Fruit fly (Drosophila melanogaster) whole organism, embryonic: Measurements from ENCODE around the gene NitFhit.

Source experiments
- ATbp ChIP-seq: fragments of 200-800 bp; sonication (Bioruptor generic); optimal IDR thresholded peaks from 2 replicates; lab custom pipeline; 2017; ENCODE audit warnings: missing biosample characterization, mild to moderate bottlenecking, missing genetic modification characterization, missing genetic modification reagents
- Atf6 ChIP-seq: fragments of 200-800 bp; sonication (Bioruptor generic); IDR thresholded peaks from 2 replicates; pipeline ENCODE4 v1.3.6; 2022; ENCODE audit warnings: missing biosample characterization, missing genetic modification characterization
- CG10543 ChIP-seq: fragments of 200-800 bp; sonication (Bioruptor generic); optimal IDR thresholded peaks from 3 replicates; lab custom pipeline; 2017; ENCODE audit warnings: missing biosample characterization, mild to moderate bottlenecking, missing genetic modification characterization, moderate library complexity
- CG12659 ChIP-seq: fragments of 200-800 bp; sonication (Bioruptor generic); optimal IDR thresholded peaks from 3 replicates; lab custom pipeline; 2017; ENCODE audit warnings: mild to moderate bottlenecking, missing biosample characterization, missing genetic modification reagents, missing genetic modification characterization
- CG13123 ChIP-seq: fragments of 200-800 bp; sonication (Bioruptor generic); optimal IDR thresholded peaks from 2 replicates; lab custom pipeline; 2016; ENCODE audit warnings: missing biosample characterization, missing genetic modification characterization
- CG13424 ChIP-seq: fragments of 200-800 bp; sonication (Bioruptor generic); optimal IDR thresholded peaks from 2 replicates; lab custom pipeline; 2019; ENCODE audit warnings: missing biosample characterization, mild to moderate bottlenecking, missing genetic modification characterization, moderate library complexity
- CG15073 ChIP-seq: fragments of 200-800 bp; sonication (Bioruptor generic); optimal IDR thresholded peaks from 2 replicates; lab custom pipeline; 2016; ENCODE audit warnings: missing biosample characterization, missing genetic modification characterization
- CG2202 ChIP-seq: fragments of 200-800 bp; sonication (Bioruptor generic); optimal IDR thresholded peaks from 2 replicates; lab custom pipeline; 2018; ENCODE audit warnings: missing biosample characterization, mild to moderate bottlenecking, missing genetic modification characterization
- CG2678 ChIP-seq: fragments of 200-800 bp; sonication (Bioruptor generic); optimal IDR thresholded peaks from 3 replicates; lab custom pipeline; 2019; ENCODE audit warnings: missing biosample characterization, mild to moderate bottlenecking, missing genetic modification characterization, moderate library complexity
- CG32532 ChIP-seq: fragments of 200-800 bp; sonication (Bioruptor generic); IDR thresholded peaks from 2 replicates; pipeline ENCODE4 v1.3.6; 2022; ENCODE audit warnings: missing biosample characterization, missing genetic modification characterization
- CG4854 ChIP-seq: fragments of 200-800 bp; sonication (Bioruptor generic); optimal IDR thresholded peaks from 2 replicates; lab custom pipeline; 2016; ENCODE audit warnings: missing biosample characterization, missing genetic modification characterization, inconsistent platforms
- CG6854 ChIP-seq: fragments of 200-800 bp; sonication (Bioruptor generic); optimal IDR thresholded peaks from 3 replicates; lab custom pipeline; 2017; ENCODE audit warnings: missing biosample characterization, mild to moderate bottlenecking, missing genetic modification characterization
- CG7372 ChIP-seq: fragments of 200-800 bp; sonication (Bioruptor generic); IDR thresholded peaks from 2 replicates; pipeline ENCODE4 v1.3.6; 2022; ENCODE audit warnings: missing biosample characterization, missing genetic modification characterization
- CG8388 ChIP-seq: fragments of 200-800 bp; sonication (Bioruptor generic); optimal IDR thresholded peaks from 2 replicates; lab custom pipeline; 2019; ENCODE audit warnings: missing biosample characterization, mild to moderate bottlenecking, missing genetic modification characterization, moderate library complexity
- Camta ChIP-seq: fragments of 200-800 bp; sonication (Bioruptor generic); optimal IDR thresholded peaks from 2 replicates; lab custom pipeline; 2016; ENCODE audit warnings: missing biosample characterization, missing genetic modification characterization
- CoRest ChIP-seq: fragments of 200-800 bp; sonication (Bioruptor generic); optimal IDR thresholded peaks from 3 replicates; lab custom pipeline; 2018; ENCODE audit warnings: missing biosample characterization, mild to moderate bottlenecking, missing genetic modification characterization, moderate library complexity
- Deaf1 ChIP-seq: fragments of 200-800 bp; optimal IDR thresholded peaks from 3 replicates; lab custom pipeline; 2019; ENCODE audit warnings: missing biosample characterization, mild to moderate bottlenecking, missing genetic modification characterization, moderate library complexity
- Dfd ChIP-seq, 2 experiments: fragments of >200 bp; optimal IDR thresholded peaks; 2 replicates each; lab custom pipeline; 2017; ENCODE audit warnings: missing biosample characterization in 2 of 2, missing genetic modification characterization in 2 of 2
- Gug ChIP-seq: fragments of 200-800 bp; sonication (Bioruptor generic); IDR thresholded peaks from 4 replicates; pipeline ENCODE4 v1.3.6; 2022; ENCODE audit warnings: missing biosample characterization, missing genetic modification characterization
- HLHmδ ChIP-seq: fragments of 200-800 bp; sonication (Bioruptor generic); optimal IDR thresholded peaks from 2 replicates; lab custom pipeline; 2018; ENCODE audit warnings: missing biosample characterization, mild to moderate bottlenecking, missing genetic modification characterization, moderate library complexity
- Mad ChIP-seq: fragments of 200-800 bp; sonication (Bioruptor generic); optimal IDR thresholded peaks from 2 replicates; lab custom pipeline; 2016; ENCODE audit warnings: missing biosample characterization, missing genetic modification characterization
- Max ChIP-seq: fragments of 200-800 bp; sonication (Bioruptor generic); optimal IDR thresholded peaks from 2 replicates; lab custom pipeline; 2016; ENCODE audit warnings: missing biosample characterization, mild to moderate bottlenecking, missing genetic modification characterization
- Mrtf ChIP-seq: fragments of 200-800 bp; sonication (Bioruptor generic); IDR thresholded peaks from 3 replicates; pipeline ENCODE4 v1.3.6; 2022; ENCODE audit warnings: missing biosample characterization, missing genetic modification characterization
- NC2α ChIP-seq: fragments of 200-800 bp; sonication (Bioruptor generic); optimal IDR thresholded peaks from 2 replicates; lab custom pipeline; 2016; ENCODE audit warnings: missing biosample characterization, missing genetic modification characterization
- NK7.1 ChIP-seq: fragments of 200-800 bp; sonication (Bioruptor generic); optimal IDR thresholded peaks from 3 replicates; lab custom pipeline; 2016; ENCODE audit warnings: missing biosample characterization, missing genetic modification characterization
- Nf-YC ChIP-seq: fragments of 200-800 bp; optimal IDR thresholded peaks from 3 replicates; lab custom pipeline; 2019; ENCODE audit warnings: missing biosample characterization, mild to moderate bottlenecking, missing genetic modification characterization, moderate library complexity
- Opbp ChIP-seq: fragments of 200-800 bp; sonication (Bioruptor generic); IDR thresholded peaks from 3 replicates; pipeline ENCODE4 v1.3.6; 2022; ENCODE audit warnings: missing biosample characterization, missing genetic modification characterization; ENCODE audit not compliant: partially characterized antibody
- Sry-δ ChIP-seq: fragments of 200-800 bp; sonication (Bioruptor generic); optimal IDR thresholded peaks from 2 replicates; lab custom pipeline; 2016; ENCODE audit warnings: missing biosample characterization, missing genetic modification characterization
- Taf1 ChIP-seq: fragments of 200-800 bp; sonication (Bioruptor generic); IDR thresholded peaks from 2 replicates; pipeline ENCODE4 v1.3.6; 2022; ENCODE audit warnings: missing biosample characterization, missing genetic modification characterization
- Usf ChIP-seq: fragments of 200-800 bp; sonication (Bioruptor generic); optimal IDR thresholded peaks from 2 replicates; lab custom pipeline; 2017; ENCODE audit warnings: missing genotype, missing biosample characterization, missing genetic modification characterization
- bcd ChIP-seq: fragments of 200-800 bp; sonication (Bioruptor generic); optimal IDR thresholded peaks from 2 replicates; lab custom pipeline; 2017; ENCODE audit warnings: missing biosample characterization, mild to moderate bottlenecking, missing genetic modification characterization
- bsh ChIP-seq, 2 experiments: fragments of 200-800 bp; sonication (Bioruptor generic); optimal IDR thresholded peaks; 2 replicates each; lab custom pipeline; 2017 to 2018; ENCODE audit warnings: mild to moderate bottlenecking in 2 of 2, missing biosample characterization in 2 of 2, missing genetic modification characterization in 2 of 2, moderate library complexity in 1 of 2
- chn ChIP-seq: fragments of 200-800 bp; sonication (Bioruptor generic); optimal IDR thresholded peaks from 2 replicates; lab custom pipeline; 2016; ENCODE audit warnings: missing biosample characterization, missing genetic modification characterization
- croc ChIP-seq: fragments of 200-800 bp; sonication (Bioruptor generic); conservative IDR thresholded peaks from 3 replicates; pipeline ENCODE4 v1.3.6; 2022; ENCODE audit warnings: missing biosample characterization, missing genetic modification characterization
- da ChIP-seq: fragments of 200-800 bp; sonication (Bioruptor generic); optimal IDR thresholded peaks from 2 replicates; lab custom pipeline; 2016; ENCODE audit warnings: missing biosample characterization, missing genetic modification characterization
- exex ChIP-seq: fragments of 200-800 bp; sonication (Bioruptor generic); optimal IDR thresholded peaks from 4 replicates; lab custom pipeline; 2018; ENCODE audit warnings: missing biosample characterization, mild to moderate bottlenecking, missing genetic modification characterization, moderate library complexity
- gsb-n ChIP-seq: fragments of 200-800 bp; sonication (Bioruptor generic); optimal IDR thresholded peaks from 3 replicates; lab custom pipeline; 2018; ENCODE audit warnings: missing biosample characterization, mild to moderate bottlenecking, missing genetic modification characterization
- h ChIP-seq: fragments of >200 bp; optimal IDR thresholded peaks from 2 replicates; lab custom pipeline; 2017
- hth ChIP-seq: fragments of >200 bp; optimal IDR thresholded peaks from 2 replicates; lab custom pipeline; 2017; ENCODE audit warnings: inconsistent platforms
- ind ChIP-seq: fragments of 200-800 bp; sonication (Bioruptor generic); optimal IDR thresholded peaks from 3 replicates; lab custom pipeline; 2016; ENCODE audit warnings: missing biosample characterization, missing genetic modification characterization
- insv ChIP-seq, 2 experiments: fragments of 200-800 bp; sonication (Bioruptor generic); optimal IDR thresholded peaks; 3 replicates each; lab custom pipeline; 2016 to 2018; ENCODE audit warnings: missing biosample characterization in 2 of 2, missing genetic modification characterization in 2 of 2
- jing ChIP-seq: fragments of 200-800 bp; sonication (Bioruptor generic); optimal IDR thresholded peaks from 2 replicates; lab custom pipeline; 2018; ENCODE audit warnings: missing biosample characterization, mild to moderate bottlenecking, missing genetic modification characterization
- pnt ChIP-seq: fragments of 200-800 bp; sonication (Bioruptor generic); optimal IDR thresholded peaks from 3 replicates; lab custom pipeline; 2016; ENCODE audit warnings: missing biosample characterization, missing genetic modification characterization
- prd ChIP-seq, 3 experiments: fragments of >200 bp in 2 of 3; fragments of 200-800 bp in 1 of 3; sonication (Bioruptor generic) in 1 of 3; optimal IDR thresholded peaks in 2 of 3; IDR thresholded peaks in 1 of 3; 2 replicates in 2 of 3; 3 replicates in 1 of 3; pipeline versions ENCODE4 v1.3.6 to Lab custom; 2017 to 2022; ENCODE audit warnings: missing biosample characterization in 1 of 3, missing genetic modification characterization in 1 of 3
- pros ChIP-seq: fragments of 200-800 bp; sonication (Bioruptor generic); optimal IDR thresholded peaks from 3 replicates; lab custom pipeline; 2019; ENCODE audit warnings: missing biosample characterization, mild to moderate bottlenecking, missing genetic modification characterization, moderate library complexity
- pzg ChIP-seq: fragments of 200-800 bp; sonication (Bioruptor generic); optimal IDR thresholded peaks from 3 replicates; lab custom pipeline; 2018; ENCODE audit warnings: missing biosample characterization, mild to moderate bottlenecking, missing genetic modification characterization, moderate library complexity
- sna ChIP-seq: fragments of 200-800 bp; sonication (Bioruptor generic); IDR thresholded peaks from 2 replicates; pipeline ENCODE4 v1.3.6; 2022; ENCODE audit warnings: missing biosample characterization, missing genetic modification characterization; ENCODE audit not compliant: partially characterized antibody
- sqz ChIP-seq: fragments of 200-800 bp; sonication (Bioruptor generic); optimal IDR thresholded peaks from 3 replicates; lab custom pipeline; 2018; ENCODE audit warnings: missing biosample characterization, mild to moderate bottlenecking, missing genetic modification characterization
- toy ChIP-seq: fragments of 200-800 bp; sonication (Bioruptor generic); IDR thresholded peaks from 2 replicates; pipeline ENCODE4 v1.3.6; 2022; ENCODE audit warnings: missing biosample characterization, missing genetic modification characterization
- trh ChIP-seq: fragments of 200-800 bp; sonication (Bioruptor generic); optimal IDR thresholded peaks from 2 replicates; lab custom pipeline; 2016; ENCODE audit warnings: missing biosample characterization, missing genetic modification characterization
- vvl ChIP-seq: fragments of 200-800 bp; sonication (Bioruptor generic); IDR thresholded peaks from 2 replicates; pipeline ENCODE4 v1.3.6; 2022; ENCODE audit warnings: missing biosample characterization, missing genetic modification characterization
- z ChIP-seq: fragments of 200-800 bp; sonication (Bioruptor generic); IDR thresholded peaks from 3 replicates; pipeline ENCODE4 v1.3.6; 2022; ENCODE audit warnings: missing biosample characterization, missing genetic modification characterization

The NitFhit gene

DNA sequence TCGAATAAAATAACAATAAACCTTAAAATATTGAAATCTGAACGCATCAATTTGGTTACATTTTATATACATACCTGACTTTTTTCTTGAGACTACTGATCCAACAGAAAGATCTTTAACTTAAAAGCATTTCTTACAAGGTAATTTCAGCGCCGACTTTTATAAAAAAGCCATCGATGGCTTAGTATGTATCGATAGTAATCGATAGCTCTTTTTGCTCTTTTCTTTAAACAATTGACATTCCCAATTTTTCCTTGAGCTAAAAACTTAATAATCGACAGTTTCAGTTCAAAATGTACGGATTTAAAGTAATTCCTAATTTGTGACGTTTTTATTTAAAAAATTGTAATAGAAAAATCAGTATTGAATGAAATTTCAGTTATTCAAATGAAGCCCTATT lies 29.0 kb upstream of the NitFhit start (continued):
- TF ChIP-seq Max (GFP tag; lab: Kevin White, UChicago) (no peak), CG4854 (GFP tag; lab: Kevin White, UChicago) (no peak), sna (peak; percentile 91), croc (GFP tag; lab: Robert Waterston, UW) (no peak), jing (no peak), Atf6 (GFP tag; lab: Robert Waterston, UW) (no peak), Deaf1 (tag; lab: Kevin White, UChicago) (no peak), sqz (GFP tag; lab: Kevin White, UChicago) (no peak), Nf-YC (tag; lab: Kevin White, UChicago) (peak; percentile 21), pzg (GFP tag; lab: Kevin White, UChicago) (peak; percentile 60), h (no peak), hth (lab: Kevin White, UChicago) (no peak), toy (GFP tag; lab: Robert Waterston, UW) (no peak), ind (no peak), CG10543 (GFP tag; lab: Kevin White, UChicago) (no peak), pros (GFP tag; lab: Kevin White, UChicago) (peak; percentile 4), bsh (GFP tag; optimal IDR thresholded peaks at IDR 0.05; lab: Kevin White, UChicago) (no peak), insv (GFP tag; optimal IDR thresholded peaks at IDR 0.05; lab: Kevin White, UChicago) (no peak), exex (tag; lab: Kevin White, UChicago) (no peak), Gug (GFP tag; lab: Robert Waterston, UW) (no peak), Usf (GFP tag; lab: Kevin White, UChicago) (no peak), CG7372 (no peak), gsb-n (no peak), z (no peak), Sry-δ (GFP tag; lab: Kevin White, UChicago) (peak; percentile 86), NC2α (GFP tag; lab: Kevin White, UChicago) (no peak), CoRest (tag; lab: Kevin White, UChicago) (peak; percentile 14), CG2202 (tag; lab: Kevin White, UChicago) (no peak), CG2678 (tag; lab: Kevin White, UChicago) (no peak), Taf1 (no peak), CG6854 (GFP tag; lab: Kevin White, UChicago) (no peak), bcd (GFP tag; lab: Kevin White, UChicago) (no peak), prd (optimal IDR thresholded peaks at IDR 0.05; lab: Kevin White, UChicago) (no peak), prd (GFP tag; IDR thresholded peaks at IDR 0.05; lab: Robert Waterston, UW) (no peak), CG8388 (GFP tag; lab: Kevin White, UChicago) (no peak), CG13123 (GFP tag; lab: Kevin White, UChicago) (no peak), HLHmδ (GFP tag; lab: Kevin White, UChicago) (no peak), Camta (no peak), NK7.1 (no peak), CG13424 (tag; lab: Kevin White, UChicago) (no peak), vvl (GFP tag; lab: Robert Waterston, UW) (no peak), ATbp (GFP tag; lab: Kevin White, UChicago) (no peak), Mad (no peak), Mrtf (no peak), da (GFP tag; lab: Kevin White, UChicago) (no peak), CG32532 (no peak), CG15073 (GFP tag; lab: Kevin White, UChicago) (no peak), CG12659 (GFP tag; lab: Kevin White, UChicago) (peak; percentile 47), chn (GFP tag; lab: Kevin White, UChicago) (no peak), Opbp (GFP tag; lab: Robert Waterston, UW) (peak; percentile 92), pnt (no peak), Dfd (GFP tag; optimal IDR thresholded peaks at IDR 0.05; lab: Kevin White, UChicago) (no peak), trh (GFP tag; lab: Kevin White, UChicago) (no peak)
